Fruit fly (Drosophila melanogaster): ENCODE results near the gene Nepl8.

The Nepl8 gene

dm6 chr2L:16519582-16520474 lies 31.9 kb downstream of the Nepl8 start (continued):
- peak; percentile 59 for TF ChIP-seq CG2712 (tag; optimal IDR thresholded peaks at IDR 0.05)
- TF ChIP-seq chm (GFP tag; IDR thresholded peaks at IDR 0.05) = no peak
- TF ChIP-seq shn (GFP tag; optimal IDR thresholded peaks at IDR 0.05) = no peak
- peak; percentile 31 for TF ChIP-seq Jarid2 (GFP tag; optimal IDR thresholded peaks at IDR 0.05)
- peak; percentile 35 for TF ChIP-seq bcd (GFP tag; optimal IDR thresholded peaks at IDR 0.05)
- no peak for TF ChIP-seq CG32767 (GFP tag; IDR thresholded peaks at IDR 0.05)
- TF ChIP-seq CG10274 (GFP tag; optimal IDR thresholded peaks at IDR 0.05) = peak; percentile 15
- TF ChIP-seq CG43689 (GFP tag; IDR thresholded peaks at IDR 0.05) = no peak
- TF ChIP-seq pb (GFP tag; optimal IDR thresholded peaks at IDR 0.05) = no peak
- TF ChIP-seq fu2 (GFP tag; optimal IDR thresholded peaks at IDR 0.05) = no peak
- TF ChIP-seq CG2116 (GFP tag; optimal IDR thresholded peaks at IDR 0.05) = peak; percentile 20
- TF ChIP-seq sima (GFP tag; optimal IDR thresholded peaks at IDR 0.05) = no peak
- TF ChIP-seq CG4730 (GFP tag; IDR thresholded peaks at IDR 0.05) = no peak
- peak; percentile 63; the same call in 1 of the 3 replicates for TF ChIP-seq gce (GFP tag; IDR thresholded peaks at IDR 0.05)
- TF ChIP-seq jumu (GFP tag; optimal IDR thresholded peaks at IDR 0.05) = no peak
- peak in 1 of 2 experiments; percentile 41 for TF ChIP-seq bsh (GFP tag; optimal IDR thresholded peaks at IDR 0.05)
- TF ChIP-seq CG8290 (GFP tag; optimal IDR thresholded peaks at IDR 0.05) = peak; percentile 16
- no peak for TF ChIP-seq CG8290 (tag; optimal IDR thresholded peaks at IDR 0.05)
- TF ChIP-seq Poxn (GFP tag; IDR thresholded peaks at IDR 0.05) = no peak
- TF ChIP-seq Blimp-1 (GFP tag; optimal IDR thresholded peaks at IDR 0.05) = peak; percentile 45
- peak; percentile 70 for TF ChIP-seq Med (GFP tag)
- peak; percentile 1 for TF ChIP-seq en (GFP tag; optimal IDR thresholded peaks at IDR 0.05)
- peak; percentile 11 for TF ChIP-seq Chrac-16 (GFP tag; optimal IDR thresholded peaks at IDR 0.05)
- TF ChIP-seq CG17568 (GFP tag; optimal IDR thresholded peaks at IDR 0.05) = peak; percentile 38
- no peak for TF ChIP-seq CrebB (tag; optimal IDR thresholded peaks at IDR 0.05)
- no peak for TF ChIP-seq D19B (GFP tag; optimal IDR thresholded peaks at IDR 0.05)
- TF ChIP-seq Oli (tag; optimal IDR thresholded peaks at IDR 0.05) = peak; percentile 51
- no peak for TF ChIP-seq CG4282 (GFP tag; optimal IDR thresholded peaks at IDR 0.05)
- TF ChIP-seq CG13775 (GFP tag; optimal IDR thresholded peaks at IDR 0.05) = peak; percentile 44
- no peak for TF ChIP-seq CG13296 (GFP tag; optimal IDR thresholded peaks at IDR 0.05)
- TF ChIP-seq zen (tag; optimal IDR thresholded peaks at IDR 0.05) = no peak
- TF ChIP-seq C15 (GFP tag; IDR thresholded peaks at IDR 0.05) = no peak
- peak; percentile 50 for TF ChIP-seq grau (tag; optimal IDR thresholded peaks at IDR 0.05)
- no peak for TF ChIP-seq CG1792 (GFP tag; optimal IDR thresholded peaks at IDR 0.05)
- no peak for TF ChIP-seq cato (GFP tag; optimal IDR thresholded peaks at IDR 0.05; ENCODE audit: borderline replicate concordance)
- TF ChIP-seq CG8924 (tag; optimal IDR thresholded peaks at IDR 0.05) = peak; percentile 24
- TF ChIP-seq B-H1 (GFP tag; IDR thresholded peaks at IDR 0.05) = no peak
- peak; percentile 44 for TF ChIP-seq CG9437 (GFP tag; optimal IDR thresholded peaks at IDR 0.05)
- TF ChIP-seq bab2 (GFP tag; optimal IDR thresholded peaks at IDR 0.05) = peak; percentile 27
- no peak for TF ChIP-seq repo (GFP tag; optimal IDR thresholded peaks at IDR 0.05)
- TF ChIP-seq psq (GFP tag; optimal IDR thresholded peaks at IDR 0.05) = no peak
- TF ChIP-seq Sox100B (GFP tag; optimal IDR thresholded peaks at IDR 0.05) = peak; percentile 20
- TF ChIP-seq jigr1 (GFP tag; IDR thresholded peaks at IDR 0.05) = no peak
- no peak for TF ChIP-seq Ets65A (GFP tag)
- TF ChIP-seq CG12744 (GFP tag; optimal IDR thresholded peaks at IDR 0.05) = no peak
- no peak for TF ChIP-seq CG11560 (tag; IDR thresholded peaks at IDR 0.05)
- TF ChIP-seq fru (optimal IDR thresholded peaks at IDR 0.05) = no peak
- peak in 1 of 3 experiments; percentile 34 for TF ChIP-seq lola (GFP tag; optimal IDR thresholded peaks at IDR 0.05)
- no peak for TF ChIP-seq CG3065 (GFP tag; optimal IDR thresholded peaks at IDR 0.05)
- no peak for TF ChIP-seq CG9727 (GFP tag; optimal IDR thresholded peaks at IDR 0.05)

Data from whole organism, embryonic.